Worm (Caenorhabditis elegans) whole organism, L4 larva: Measurements from ENCODE around the gene cki-1.

Experiments used
- aly-2 ChIP-seq: sonication (generic microtip); optimal IDR thresholded peaks from 2 replicates; lab custom pipeline; 2018; ENCODE audit warnings: missing biosample characterization, missing genetic modification characterization
- ama-1 ChIP-seq: fragments of 150-350 bp; optimal IDR thresholded peaks from 2 replicates; lab custom pipeline; 2014; ENCODE audit warnings: inconsistent platforms, mixed read lengths
- hlh-30 ChIP-seq: sonication (generic microtip); optimal IDR thresholded peaks from 2 replicates; lab custom pipeline; 2017; ENCODE audit warnings: antibody characterized with exemption, mild to moderate bottlenecking, missing genetic modification characterization, missing compliant biosample characterization; ENCODE audit not compliant: insufficient read depth
- lin-39 ChIP-seq: fragments of 150-350 bp; optimal IDR thresholded peaks from 2 replicates; lab custom pipeline; 2014; ENCODE audit warnings: missing biosample characterization, missing genetic modification reagents, missing genetic modification characterization
- mdl-1 ChIP-seq, 2 experiments: fragments of 150-350 bp in 1 of 2; sonication (generic microtip) in 1 of 2; optimal IDR thresholded peaks; 2 replicates each; lab custom pipeline; 2014 to 2017; ENCODE audit warnings: missing biosample characterization in 2 of 2, missing genetic modification characterization in 2 of 2
- mxl-2 ChIP-seq: fragments of 200-800 bp; sonication (Bioruptor generic); conservative IDR thresholded peaks from 2 replicates; pipeline ENCODE4 v1.3.6; 2022; ENCODE audit warnings: missing genetic modification reagents, missing genetic modification characterization, missing compliant biosample characterization
- unc-130 ChIP-seq: sonication (generic microtip); optimal IDR thresholded peaks from 2 replicates; lab custom pipeline; 2016; ENCODE audit warnings: missing genetic modification reagents, missing genetic modification characterization, missing compliant biosample characterization
- unc-62 ChIP-seq, 3 experiments: fragments of 150-350 bp in 1 of 3; sonication (generic microtip); optimal IDR thresholded peaks in 2 of 3; peaks in 1 of 3; 1 replicate in 1 of 3; 2 replicates in 2 of 3; lab custom pipeline; 2014 to 2017; ENCODE audit warnings: missing biosample characterization in 3 of 3, missing genetic modification characterization in 3 of 3, missing genetic modification reagents in 3 of 3, missing genotype in 1 of 3

DNA sequence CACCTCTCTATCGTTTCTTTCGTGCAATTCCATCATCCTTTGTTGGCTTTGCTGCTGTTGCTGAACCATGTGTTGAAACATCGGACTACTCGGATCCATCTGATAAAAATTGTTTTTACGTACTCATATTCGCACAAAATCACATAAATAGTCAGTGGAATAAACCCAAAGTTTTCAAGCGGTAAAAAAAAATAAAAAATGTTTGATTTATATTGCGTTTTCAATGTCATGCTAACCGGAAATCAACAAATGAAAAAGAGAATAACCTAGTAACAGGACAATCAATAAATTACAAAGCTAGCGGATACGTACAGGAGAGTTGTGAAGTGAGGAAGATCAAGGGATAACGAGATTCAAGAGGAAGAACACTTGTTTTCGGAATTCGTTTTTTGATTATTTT is 43.9 kb downstream of the cki-1 start, which contains the start of gene mdt-10:
- no peak for TF ChIP-seq hlh-30 (tag; lab: Kevin White, UChicago)
- no peak for TF ChIP-seq mdl-1 (tag; optimal IDR thresholded peaks at IDR 0.05; lab: Kevin White, UChicago)
- TF ChIP-seq unc-62 (GFP tag; optimal IDR thresholded peaks at IDR 0.05 in 1 of 2; lab: Kevin White, UChicago), result no peak
- TF ChIP-seq unc-62 (tag; optimal IDR thresholded peaks at IDR 0.05; lab: Kevin White, UChicago), result no peak
- no peak for TF ChIP-seq lin-39 (tag; lab: Kevin White, UChicago)
- TF ChIP-seq ama-1 (lab: Kevin White, UChicago), result no peak
- no peak for TF ChIP-seq aly-2 (tag; lab: Kevin White, UChicago)
- TF ChIP-seq unc-130, result no peak
- TF ChIP-seq mxl-2 (GFP tag; lab: Robert Waterston, UW), result no peak
